Fruit fly (Drosophila melanogaster) whole organism, embryonic: ENCODE data around the gene CG13409.

ENCODE experiments used
- Ada2b ChIP-seq: fragments of 200-800 bp; sonication (Bioruptor generic); IDR thresholded peaks from 2 replicates; pipeline ENCODE4 v1.3.6; 2022; ENCODE audit warnings: missing biosample characterization, missing genetic modification characterization
- B-H1 ChIP-seq: fragments of 200-800 bp; sonication (Bioruptor generic); IDR thresholded peaks from 3 replicates; pipeline ENCODE4 v1.3.6; 2022; ENCODE audit warnings: missing biosample characterization, missing genetic modification characterization
- CG10565 ChIP-seq: fragments of 200-800 bp; sonication (Bioruptor generic); optimal IDR thresholded peaks from 3 replicates; lab custom pipeline; 2016; ENCODE audit warnings: missing biosample characterization, mild to moderate bottlenecking, missing genetic modification characterization
- CG10959 ChIP-seq: fragments of 200-800 bp; sonication (Bioruptor generic); IDR thresholded peaks from 2 replicates; pipeline ENCODE4 v1.3.6; 2022; ENCODE audit warnings: missing biosample characterization, missing genetic modification characterization
- CG12769 ChIP-seq: fragments of 200-800 bp; sonication (Bioruptor generic); optimal IDR thresholded peaks from 2 replicates; lab custom pipeline; 2019; ENCODE audit warnings: missing biosample characterization, mild to moderate bottlenecking, missing genetic modification characterization, moderate library complexity
- CG12942 ChIP-seq: fragments of 200-800 bp; sonication (Bioruptor generic); optimal IDR thresholded peaks from 3 replicates; lab custom pipeline; 2016; ENCODE audit warnings: missing biosample characterization, missing genetic modification characterization
- CG13296 ChIP-seq: fragments of 200-800 bp; sonication (Bioruptor generic); optimal IDR thresholded peaks from 3 replicates; lab custom pipeline; 2018; ENCODE audit warnings: missing biosample characterization, mild to moderate bottlenecking, missing genetic modification characterization
- CG14014 ChIP-seq: fragments of 200-800 bp; sonication (Bioruptor generic); IDR thresholded peaks from 2 replicates; pipeline ENCODE4 v1.3.6; 2022; ENCODE audit warnings: missing biosample characterization, missing genetic modification characterization
- CG16779 ChIP-seq: fragments of 200-800 bp; sonication (Bioruptor generic); IDR thresholded peaks from 2 replicates; pipeline ENCODE4 v1.3.6; 2022; ENCODE audit warnings: missing biosample characterization, missing genetic modification characterization
- CG2116 ChIP-seq: fragments of 200-800 bp; sonication (Bioruptor generic); optimal IDR thresholded peaks from 3 replicates; lab custom pipeline; 2018; ENCODE audit warnings: missing biosample characterization, mild to moderate bottlenecking, missing genetic modification characterization
- CG30431 ChIP-seq: fragments of 200-800 bp; sonication (Bioruptor generic); optimal IDR thresholded peaks from 2 replicates; lab custom pipeline; 2017; ENCODE audit warnings: missing biosample characterization, missing genetic modification characterization
- CG3065 ChIP-seq: fragments of 200-800 bp; sonication (Bioruptor generic); optimal IDR thresholded peaks from 2 replicates; lab custom pipeline; 2016; ENCODE audit warnings: missing biosample characterization, missing genetic modification characterization
- CG3281 ChIP-seq: fragments of 200-800 bp; sonication (Bioruptor generic); optimal IDR thresholded peaks from 3 replicates; lab custom pipeline; 2017; ENCODE audit warnings: missing biosample characterization, mild to moderate bottlenecking, missing genetic modification characterization
- CG4707 ChIP-seq: fragments of 200-800 bp; sonication (Bioruptor generic); optimal IDR thresholded peaks from 2 replicates; lab custom pipeline; 2018; ENCODE audit warnings: missing biosample characterization, mild to moderate bottlenecking, missing genetic modification characterization, moderate library complexity
- CG5245 ChIP-seq: fragments of 200-800 bp; sonication (Bioruptor generic); optimal IDR thresholded peaks from 3 replicates; lab custom pipeline; 2016; ENCODE audit warnings: missing biosample characterization, missing genetic modification characterization
- CG6654 ChIP-seq: fragments of 200-800 bp; sonication (Bioruptor generic); optimal IDR thresholded peaks from 2 replicates; lab custom pipeline; 2017; ENCODE audit warnings: missing biosample characterization, mild to moderate bottlenecking, missing genetic modification characterization
- CG6689 ChIP-seq: fragments of 200-800 bp; sonication (Bioruptor generic); IDR thresholded peaks from 2 replicates; pipeline ENCODE4 v1.3.6; 2022; ENCODE audit warnings: missing biosample characterization, missing genetic modification characterization
- CG6765 ChIP-seq: fragments of 200-800 bp; sonication (Bioruptor generic); optimal IDR thresholded peaks from 3 replicates; lab custom pipeline; 2017; ENCODE audit warnings: missing biosample characterization, mild to moderate bottlenecking, missing genetic modification characterization
- CG8924 ChIP-seq: fragments of 200-800 bp; optimal IDR thresholded peaks from 3 replicates; lab custom pipeline; 2019; ENCODE audit warnings: missing biosample characterization, mild to moderate bottlenecking, missing genetic modification characterization, moderate library complexity
- Dref ChIP-seq: fragments of 200-800 bp; sonication (Bioruptor generic); IDR thresholded peaks from 2 replicates; pipeline ENCODE4 v1.3.6; 2022; ENCODE audit warnings: missing biosample characterization, missing genetic modification characterization
- Drgx ChIP-seq: fragments of 200-800 bp; sonication (Bioruptor generic); IDR thresholded peaks from 2 replicates; pipeline ENCODE4 v1.3.6; 2022; ENCODE audit warnings: missing biosample characterization, missing genetic modification characterization
- Ets97D ChIP-seq: fragments of 200-800 bp; sonication (Bioruptor generic); optimal IDR thresholded peaks from 3 replicates; lab custom pipeline; 2016; ENCODE audit warnings: missing biosample characterization, missing genetic modification characterization
- Hsf ChIP-seq: fragments of 200-800 bp; sonication (Bioruptor generic); optimal IDR thresholded peaks from 3 replicates; lab custom pipeline; 2016; ENCODE audit warnings: missing biosample characterization, missing genetic modification characterization
- Optix ChIP-seq: fragments of 200-800 bp; sonication (Bioruptor generic); IDR thresholded peaks from 3 replicates; pipeline ENCODE4 v1.3.6; 2022; ENCODE audit warnings: missing biosample characterization, missing genetic modification characterization
- Pdp1 ChIP-seq, 2 experiments: fragments of 200-800 bp; sonication (Bioruptor generic); optimal IDR thresholded peaks; 3 replicates each; lab custom pipeline; 2016; ENCODE audit warnings: missing biosample characterization in 2 of 2, missing genetic modification characterization in 2 of 2, mild to moderate bottlenecking in 1 of 2, moderate library complexity in 1 of 2
- Sox100B ChIP-seq: fragments of 200-800 bp; sonication (Bioruptor generic); optimal IDR thresholded peaks from 3 replicates; lab custom pipeline; 2018; ENCODE audit warnings: missing biosample characterization, mild to moderate bottlenecking, missing genetic modification characterization
- Usf ChIP-seq: fragments of 200-800 bp; sonication (Bioruptor generic); optimal IDR thresholded peaks from 2 replicates; lab custom pipeline; 2017; ENCODE audit warnings: missing genotype, missing biosample characterization, missing genetic modification characterization
- chn ChIP-seq: fragments of 200-800 bp; sonication (Bioruptor generic); optimal IDR thresholded peaks from 2 replicates; lab custom pipeline; 2016; ENCODE audit warnings: missing biosample characterization, missing genetic modification characterization
- eyg ChIP-seq: fragments of 200-800 bp; sonication (Bioruptor generic); optimal IDR thresholded peaks from 3 replicates; lab custom pipeline; 2016; ENCODE audit warnings: missing biosample characterization, missing genetic modification characterization
- fd64A ChIP-seq: fragments of 200-800 bp; sonication (Bioruptor generic); optimal IDR thresholded peaks from 3 replicates; lab custom pipeline; 2018; ENCODE audit warnings: missing biosample characterization, mild to moderate bottlenecking, missing genetic modification characterization
- ftz-f1 ChIP-seq: fragments of 200-800 bp; sonication (Bioruptor generic); optimal IDR thresholded peaks from 2 replicates; lab custom pipeline; 2016; ENCODE audit warnings: missing biosample characterization, missing genetic modification characterization
- gfzf ChIP-seq: fragments of 200-800 bp; sonication (Bioruptor generic); optimal IDR thresholded peaks from 2 replicates; lab custom pipeline; 2016; ENCODE audit warnings: missing biosample characterization, mild to moderate bottlenecking, missing genetic modification characterization, moderate library complexity
- grau ChIP-seq: fragments of 200-800 bp; optimal IDR thresholded peaks from 3 replicates; lab custom pipeline; 2019; ENCODE audit warnings: missing biosample characterization, mild to moderate bottlenecking, missing genetic modification characterization, moderate library complexity
- grn ChIP-seq: fragments of 200-800 bp; sonication (Bioruptor generic); optimal IDR thresholded peaks from 3 replicates; lab custom pipeline; 2017; ENCODE audit warnings: missing biosample characterization, missing genetic modification characterization
- gt ChIP-seq: fragments of 200-800 bp; sonication (Bioruptor generic); IDR thresholded peaks from 2 replicates; pipeline ENCODE4 v1.3.6; 2022; ENCODE audit warnings: missing biosample characterization, missing genetic modification characterization
- h ChIP-seq: fragments of >200 bp; optimal IDR thresholded peaks from 2 replicates; lab custom pipeline; 2017
- ham ChIP-seq: fragments of 200-800 bp; sonication (Bioruptor generic); IDR thresholded peaks from 2 replicates; pipeline ENCODE4 v1.3.6; 2022; ENCODE audit warnings: missing biosample characterization, missing genetic modification characterization
- hb ChIP-seq: fragments of 200-800 bp; sonication (Bioruptor generic); IDR thresholded peaks from 3 replicates; pipeline ENCODE4 v1.3.6; 2022; ENCODE audit warnings: missing biosample characterization, missing genetic modification characterization; ENCODE audit not compliant: partially characterized antibody
- kni ChIP-seq: fragments of 200-800 bp; sonication (Bioruptor generic); optimal IDR thresholded peaks from 3 replicates; lab custom pipeline; 2017; ENCODE audit warnings: mild to moderate bottlenecking, missing biosample characterization, missing genetic modification reagents, missing genetic modification characterization
- lilli ChIP-seq: fragments of 200-800 bp; sonication (Bioruptor generic); optimal IDR thresholded peaks from 3 replicates; lab custom pipeline; 2016; ENCODE audit warnings: missing biosample characterization, missing genetic modification characterization
- mld ChIP-seq: fragments of 200-800 bp; sonication (Bioruptor generic); IDR thresholded peaks from 3 replicates; pipeline ENCODE4 v1.3.6; 2022; ENCODE audit warnings: missing biosample characterization, missing genetic modification characterization; ENCODE audit not compliant: partially characterized antibody
- nmo ChIP-seq: fragments of 200-800 bp; sonication (Bioruptor generic); optimal IDR thresholded peaks from 2 replicates; lab custom pipeline; 2018; ENCODE audit warnings: missing biosample characterization, mild to moderate bottlenecking, missing genetic modification characterization, moderate library complexity
- pb ChIP-seq: fragments of 200-800 bp; sonication (Bioruptor generic); optimal IDR thresholded peaks from 3 replicates; lab custom pipeline; 2016; ENCODE audit warnings: missing biosample characterization, missing genetic modification characterization
- rib ChIP-seq: fragments of 200-800 bp; sonication (Bioruptor generic); IDR thresholded peaks from 2 replicates; pipeline ENCODE4 v1.3.6; 2022; ENCODE audit warnings: missing biosample characterization, missing genetic modification characterization
- ro ChIP-seq: fragments of 200-800 bp; sonication (Bioruptor generic); IDR thresholded peaks from 2 replicates; pipeline ENCODE4 v1.3.6; 2022; ENCODE audit warnings: missing biosample characterization, missing genetic modification characterization
- run ChIP-seq: fragments of 200-800 bp; sonication (Bioruptor generic); optimal IDR thresholded peaks from 3 replicates; lab custom pipeline; 2018; ENCODE audit warnings: missing biosample characterization, mild to moderate bottlenecking, missing genetic modification characterization
- sc ChIP-seq, 3 experiments: fragments of >200 bp in 2 of 3; fragments of 200-800 bp in 1 of 3; sonication (Bioruptor generic) in 1 of 3; optimal IDR thresholded peaks; 2 replicates in 2 of 3; 3 replicates in 1 of 3; lab custom pipeline; 2017; ENCODE audit warnings: mild to moderate bottlenecking in 1 of 3, missing biosample characterization in 1 of 3, missing genetic modification characterization in 1 of 3, missing genetic modification reagents in 1 of 3
- scrt ChIP-seq: fragments of 200-800 bp; sonication (Bioruptor generic); optimal IDR thresholded peaks from 2 replicates; lab custom pipeline; 2018; ENCODE audit warnings: missing biosample characterization, mild to moderate bottlenecking, missing genetic modification characterization, moderate library complexity
- sd ChIP-seq: fragments of 200-800 bp; sonication (Bioruptor generic); optimal IDR thresholded peaks from 3 replicates; lab custom pipeline; 2018; ENCODE audit warnings: missing biosample characterization, mild to moderate bottlenecking, missing genetic modification characterization, moderate library complexity
- sr ChIP-seq: fragments of 200-800 bp; sonication (Bioruptor generic); IDR thresholded peaks from 3 replicates; pipeline ENCODE4 v1.3.6; 2022; ENCODE audit warnings: missing biosample characterization, missing genetic modification characterization
- sug ChIP-seq: fragments of 200-800 bp; optimal IDR thresholded peaks from 2 replicates; lab custom pipeline; 2019; ENCODE audit warnings: missing biosample characterization, mild to moderate bottlenecking, missing genetic modification characterization, moderate library complexity
- unc-4 ChIP-seq: fragments of 200-800 bp; sonication (Bioruptor generic); IDR thresholded peaks from 2 replicates; pipeline ENCODE4 v1.3.6; 2022; ENCODE audit warnings: missing biosample characterization, missing genetic modification characterization; ENCODE audit not compliant: partially characterized antibody

Gene CG13409

DNA sequence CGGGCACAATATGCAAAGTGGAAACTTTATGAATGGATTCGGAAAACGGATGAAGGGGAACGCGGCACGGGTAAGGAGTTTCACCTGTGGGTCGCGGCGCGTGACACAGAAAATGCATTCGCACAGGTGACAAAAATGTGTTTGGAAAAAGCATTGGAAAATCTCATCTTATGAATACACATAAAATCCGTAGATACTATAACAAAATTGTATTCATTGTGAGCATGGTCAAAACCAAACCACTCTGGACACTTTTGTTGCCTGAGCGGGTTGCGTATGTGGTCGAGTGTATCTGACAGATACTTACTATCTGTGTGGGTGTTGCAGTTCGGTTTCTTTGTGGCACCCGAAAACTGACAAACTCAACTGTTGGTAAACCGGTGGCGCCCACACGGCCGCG, 7.8 kb upstream of the CG13409 start (continued):
- TF ChIP-seq nmo (GFP tag; lab: Kevin White, UChicago) (peak; percentile 24), Drgx (GFP tag; lab: Robert Waterston, UW) (peak; percentile 93), grn (no peak), ftz-f1 (GFP tag; lab: Kevin White, UChicago) (no peak), sug (no peak), kni (GFP tag; lab: Kevin White, UChicago) (no peak), CG2116 (GFP tag; lab: Kevin White, UChicago) (peak; percentile 9), CG12769 (tag; lab: Kevin White, UChicago) (no peak), gfzf (no peak), mld (no peak), rib (no peak), CG10959 (GFP tag; lab: Robert Waterston, UW) (no peak), pb (GFP tag; lab: Kevin White, UChicago) (no peak), lilli (peak; percentile 36), CG4707 (GFP tag; lab: Kevin White, UChicago) (no peak), ham (GFP tag; lab: Robert Waterston, UW) (no peak), sc (optimal IDR thresholded peaks at IDR 0.05; lab: Kevin White, UChicago) (no peak), sc (GFP tag; optimal IDR thresholded peaks at IDR 0.05; lab: Kevin White, UChicago) (no peak), CG6689 (GFP tag; lab: Robert Waterston, UW) (peak; percentile 62), run (no peak), CG6765 (GFP tag; lab: Kevin White, UChicago) (no peak), CG3281 (no peak), CG13296 (GFP tag; lab: Kevin White, UChicago) (no peak), CG6654 (GFP tag; lab: Kevin White, UChicago) (no peak), Optix (peak; percentile 69; the same call in 2 of the 3 replicates), Dref (GFP tag; lab: Robert Waterston, UW) (no peak), gt (no peak), sr (GFP tag; lab: Robert Waterston, UW) (peak; percentile 85; the same call in 2 of the 3 replicates), Ets97D (GFP tag; lab: Kevin White, UChicago) (no peak), CG16779 (GFP tag; lab: Robert Waterston, UW) (no peak), Pdp1 (GFP tag; optimal IDR thresholded peaks at IDR 0.05; lab: Kevin White, UChicago) (peak in 1 of 2 experiments; percentile 40), ro (GFP tag; lab: Robert Waterston, UW) (no peak), eyg (no peak), CG8924 (tag; lab: Kevin White, UChicago) (peak; percentile 38), CG3065 (GFP tag; lab: Kevin White, UChicago) (no peak), CG5245 (GFP tag; lab: Kevin White, UChicago) (peak; percentile 15), hb (GFP tag; lab: Robert Waterston, UW) (no peak), CG14014 (GFP tag; lab: Robert Waterston, UW) (peak; percentile 48), fd64A (GFP tag; lab: Kevin White, UChicago) (peak; percentile 5), unc-4 (no peak), CG30431 (GFP tag; lab: Kevin White, UChicago) (peak; percentile 4), Usf (GFP tag; lab: Kevin White, UChicago) (no peak), sd (tag; lab: Kevin White, UChicago) (no peak), Ada2b (GFP tag; lab: Robert Waterston, UW) (peak; percentile 66), scrt (GFP tag; lab: Kevin White, UChicago) (no peak), grau (peak; percentile 38), B-H1 (GFP tag; lab: Robert Waterston, UW) (peak; percentile 42; the same call in 1 of the 3 replicates), chn (GFP tag; lab: Kevin White, UChicago) (no peak), Sox100B (GFP tag; lab: Kevin White, UChicago) (no peak), CG10565 (GFP tag; lab: Kevin White, UChicago) (no peak), Hsf (peak; percentile 45), h (no peak), CG12942 (GFP tag; lab: Kevin White, UChicago) (peak; percentile 25)
